Worm (Caenorhabditis elegans) whole organism, L4/young adult: ENCODE data around the gene nlp-58.

Source experiments
- dao-5 ChIP-seq: sonication (generic microtip); optimal IDR thresholded peaks from 2 replicates; lab custom pipeline; 2016; ENCODE audit warnings: missing genotype, missing genetic modification characterization, moderate library complexity, missing compliant biosample characterization
- him-1 ChIP-seq: sonication (generic microtip); optimal IDR thresholded peaks from 2 replicates; lab custom pipeline; 2016; ENCODE audit warnings: missing genotype, missing genetic modification reagents, missing genetic modification characterization, missing compliant biosample characterization

DNA sequence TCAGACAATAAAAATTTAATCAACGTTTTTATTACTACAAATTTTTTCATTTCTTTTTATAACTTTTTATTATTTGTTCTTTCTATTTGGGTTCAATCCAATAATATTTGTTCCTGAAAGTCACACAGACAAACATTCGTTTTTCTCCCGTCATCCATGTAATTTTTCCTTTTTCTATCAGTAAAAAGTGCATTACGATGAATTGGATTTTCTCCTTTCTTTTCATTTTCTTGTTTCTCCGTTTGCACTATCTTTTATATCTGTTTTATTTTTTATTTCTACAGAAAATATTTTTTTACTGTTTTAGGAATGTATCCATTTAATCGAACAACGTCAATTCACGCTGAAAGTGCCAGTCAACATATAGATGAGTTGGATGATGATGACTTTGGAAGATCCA, 49.5 kb downstream of the nlp-58 start, which contains the start of gene egl-47:
- TF ChIP-seq him-1 (no peak), dao-5 (tag; lab: Kevin White, UChicago) (no peak)
